Fruit fly (Drosophila melanogaster): ENCODE results near the gene CG32655.

Gene CG32655

DNA sequence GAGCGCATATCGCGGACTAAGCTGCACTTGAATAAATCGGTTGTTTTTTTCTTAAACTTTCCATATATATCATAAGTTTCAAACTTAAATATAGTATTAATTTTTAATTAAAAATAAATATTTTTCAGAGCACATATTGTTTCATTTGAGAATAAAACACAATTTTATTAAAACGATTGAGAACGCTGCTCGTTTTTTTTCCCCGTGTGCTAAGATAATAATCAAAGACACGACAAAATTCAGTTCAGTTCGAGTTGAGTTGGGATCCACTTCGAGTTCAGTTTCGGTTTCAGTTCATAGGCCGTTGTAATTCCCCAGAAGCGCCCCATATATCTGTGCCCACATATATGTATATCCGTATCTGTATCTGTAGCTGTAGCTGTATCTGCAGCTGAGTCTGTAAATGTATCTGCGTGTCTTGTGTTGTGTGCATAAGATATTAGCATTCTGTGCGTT, 12.8 kb downstream of the CG32655 start (continued):
- peak; percentile 31 for TF ChIP-seq trh (GFP tag; optimal IDR thresholded peaks at IDR 0.05)
- no peak for TF ChIP-seq pnt (GFP tag; optimal IDR thresholded peaks at IDR 0.05)
- TF ChIP-seq CG15514 (GFP tag; optimal IDR thresholded peaks at IDR 0.05): peak; percentile 9
- TF ChIP-seq croc (GFP tag; conservative IDR thresholded peaks at IDR 0.05): peak; percentile 69
- TF ChIP-seq CG1647 (GFP tag; optimal IDR thresholded peaks at IDR 0.05): no peak
- no peak for TF ChIP-seq CrebB (tag; optimal IDR thresholded peaks at IDR 0.05)
- peak; percentile 66 for TF ChIP-seq CG33557 (GFP tag; optimal IDR thresholded peaks at IDR 0.05)
- peak; percentile 14 for TF ChIP-seq BtbVII (GFP tag; optimal IDR thresholded peaks at IDR 0.05)
- peak; percentile 41 for TF ChIP-seq kni (GFP tag; optimal IDR thresholded peaks at IDR 0.05)
- peak; percentile 12 for TF ChIP-seq CG4707 (GFP tag; optimal IDR thresholded peaks at IDR 0.05)
- peak; percentile 60 for TF ChIP-seq onecut (GFP tag; IDR thresholded peaks at IDR 0.05)
- peak; percentile 38 for TF ChIP-seq CG6654 (GFP tag; optimal IDR thresholded peaks at IDR 0.05)
- TF ChIP-seq CG3995 (GFP tag; optimal IDR thresholded peaks at IDR 0.05): no peak
- peak; percentile 35; the same call in 1 of the 2 replicates for TF ChIP-seq CG1024 (GFP tag; IDR thresholded peaks at IDR 0.05)
- no peak for TF ChIP-seq Lpt (GFP tag; optimal IDR thresholded peaks at IDR 0.05)
- TF ChIP-seq Blimp-1 (GFP tag; optimal IDR thresholded peaks at IDR 0.05): peak; percentile 87
- TF ChIP-seq ttk (GFP tag; IDR thresholded peaks at IDR 0.05): peak; percentile 64
- TF ChIP-seq ro (GFP tag; IDR thresholded peaks at IDR 0.05): peak; percentile 34; the same call in 1 of the 2 replicates
- TF ChIP-seq CG10979 (tag; optimal IDR thresholded peaks at IDR 0.05): peak; percentile 85
- no peak for TF ChIP-seq CG8944 (GFP tag; optimal IDR thresholded peaks at IDR 0.05)
- TF ChIP-seq Sry-δ (GFP tag; optimal IDR thresholded peaks at IDR 0.05): no peak
- TF ChIP-seq CG6813 (GFP tag; optimal IDR thresholded peaks at IDR 0.05): peak; percentile 61
- no peak for TF ChIP-seq CG31365 (tag; optimal IDR thresholded peaks at IDR 0.05)
- peak in 1 of 2 experiments; percentile 89 for TF ChIP-seq bsh (GFP tag; optimal IDR thresholded peaks at IDR 0.05)
- peak; percentile 16 for TF ChIP-seq CG9437 (GFP tag; optimal IDR thresholded peaks at IDR 0.05)
- TF ChIP-seq da (GFP tag; optimal IDR thresholded peaks at IDR 0.05): no peak
- peak; percentile 23 for TF ChIP-seq CG16815 (GFP tag; optimal IDR thresholded peaks at IDR 0.05)
- TF ChIP-seq B-H1 (GFP tag; IDR thresholded peaks at IDR 0.05): peak; percentile 52; the same call in 2 of the 3 replicates
- TF ChIP-seq D19B (GFP tag; optimal IDR thresholded peaks at IDR 0.05): no peak
- TF ChIP-seq ranshi (GFP tag; IDR thresholded peaks at IDR 0.05): peak; percentile 60; the same call in 1 of the 2 replicates
- TF ChIP-seq TFAM (GFP tag; optimal IDR thresholded peaks at IDR 0.05): no peak
- peak; percentile 45 for TF ChIP-seq ind (GFP tag; optimal IDR thresholded peaks at IDR 0.05)
- TF ChIP-seq HLH3B (GFP tag; IDR thresholded peaks at IDR 0.05): peak; percentile 83
- TF ChIP-seq CG17612 (GFP tag; IDR thresholded peaks at IDR 0.05): no peak
- TF ChIP-seq YL-1 (GFP tag; optimal IDR thresholded peaks at IDR 0.05): no peak
- TF ChIP-seq CG8290 (GFP tag; optimal IDR thresholded peaks at IDR 0.05): peak; percentile 53
- no peak for TF ChIP-seq CG8290 (tag; optimal IDR thresholded peaks at IDR 0.05)
- TF ChIP-seq CG4404 (GFP tag; IDR thresholded peaks at IDR 0.05): peak; percentile 52; the same call in 1 of the 2 replicates
- peak; percentile 17 for TF ChIP-seq CG2116 (GFP tag; optimal IDR thresholded peaks at IDR 0.05)
- peak; percentile 67 for TF ChIP-seq CG1233 (GFP tag; optimal IDR thresholded peaks at IDR 0.05)
- no peak for TF ChIP-seq Dp (GFP tag; optimal IDR thresholded peaks at IDR 0.05)
- peak; percentile 32 for TF ChIP-seq Deaf1 (tag; optimal IDR thresholded peaks at IDR 0.05)
- no peak for TF ChIP-seq CG18011 (GFP tag; optimal IDR thresholded peaks at IDR 0.05)
- peak; percentile 54 for TF ChIP-seq Rx (GFP tag; IDR thresholded peaks at IDR 0.05)
- peak; percentile 38 for TF ChIP-seq caup (GFP tag; optimal IDR thresholded peaks at IDR 0.05; ENCODE audit: severe bottlenecking)
- 0 out of 2 replicates have a peak, but pooled peaks have one; percentile 31 for TF ChIP-seq Lim3 (GFP tag; IDR thresholded peaks at IDR 0.05)
- no peak for TF ChIP-seq GATAe (GFP tag; conservative IDR thresholded peaks at IDR 0.05)
- TF ChIP-seq HLH54F (GFP tag; optimal IDR thresholded peaks at IDR 0.05): no peak
- no peak for TF ChIP-seq CG11560 (tag; IDR thresholded peaks at IDR 0.05)
- TF ChIP-seq zfh2 (GFP tag; optimal IDR thresholded peaks at IDR 0.05): no peak
- TF ChIP-seq Nf-YB (GFP tag; optimal IDR thresholded peaks at IDR 0.05): peak; percentile 20

Data from whole organism, embryonic.